Worm (Caenorhabditis elegans) whole organism, L1 larva: ENCODE data around the gene T06E4.7.

Source experiments
- C04F5.9 ChIP-seq: sonication (generic microtip); optimal IDR thresholded peaks from 2 replicates; lab custom pipeline; 2016; ENCODE audit warnings: missing genetic modification characterization, missing compliant biosample characterization
- C34B4.2 ChIP-seq: sonication (generic microtip); optimal IDR thresholded peaks from 2 replicates; lab custom pipeline; 2017; ENCODE audit warnings: mild to moderate bottlenecking, missing genetic modification characterization, missing compliant biosample characterization
- Y116A8C.19 ChIP-seq: sonication (generic microtip); optimal IDR thresholded peaks from 2 replicates; lab custom pipeline; 2016; ENCODE audit warnings: missing compliant biosample characterization, missing genetic modification characterization, borderline replicate concordance
- aly-2 ChIP-seq: fragments of 150-350 bp; optimal IDR thresholded peaks from 2 replicates; lab custom pipeline; 2014; ENCODE audit warnings: missing biosample characterization, missing genetic modification characterization
- blmp-1 ChIP-seq: fragments of 150-350 bp; optimal IDR thresholded peaks from 2 replicates; lab custom pipeline; 2014; ENCODE audit warnings: missing biosample characterization, missing genetic modification characterization
- ceh-63 ChIP-seq: fragments of 200-800 bp; sonication (Bioruptor generic); optimal IDR thresholded peaks from 2 replicates; lab custom pipeline; 2018; ENCODE audit warnings: mild to moderate bottlenecking, missing genetic modification characterization, missing compliant biosample characterization
- ces-1 ChIP-seq: fragments of 150-350 bp; optimal IDR thresholded peaks from 2 replicates; lab custom pipeline; 2014; ENCODE audit warnings: missing biosample characterization, missing genetic modification reagents, missing genetic modification characterization
- efl-3 ChIP-seq: fragments of 200-800 bp; sonication (Bioruptor generic); optimal IDR thresholded peaks from 2 replicates; lab custom pipeline; 2018; ENCODE audit warnings: mild to moderate bottlenecking, missing genetic modification characterization, missing compliant biosample characterization
- elt-2 ChIP-seq: sonication (generic microtip); optimal IDR thresholded peaks from 2 replicates; lab custom pipeline; 2016; ENCODE audit warnings: missing genetic modification characterization, mild to moderate bottlenecking, inconsistent platforms, missing compliant biosample characterization, missing genetic modification reagents
- elt-3 ChIP-seq, 6 experiments: fragments of 150-350 bp in 1 of 6; sonication (generic microtip); optimal IDR thresholded peaks; 2 replicates each; lab custom pipeline; 2017 to 2018; ENCODE audit warnings: missing biosample characterization in 6 of 6, missing genetic modification characterization in 6 of 6, inconsistent platforms in 1 of 6
- fkh-4 ChIP-seq: sonication (generic microtip); optimal IDR thresholded peaks from 2 replicates; lab custom pipeline; 2016; ENCODE audit warnings: missing compliant biosample characterization, missing genetic modification characterization, borderline replicate concordance
- hlh-17 ChIP-seq: fragments of 200-800 bp; sonication (Bioruptor generic); optimal IDR thresholded peaks from 2 replicates; lab custom pipeline; 2018; ENCODE audit warnings: missing genetic modification characterization, mild to moderate bottlenecking, missing compliant biosample characterization, moderate library complexity, borderline replicate concordance
- hlh-4 ChIP-seq: sonication (generic microtip); optimal IDR thresholded peaks from 2 replicates; lab custom pipeline; 2016; ENCODE audit warnings: mild to moderate bottlenecking, missing genetic modification characterization, missing compliant biosample characterization
- lin-13 ChIP-seq: fragments of 150-350 bp; optimal IDR thresholded peaks from 2 replicates; lab custom pipeline; 2014; ENCODE audit warnings: missing biosample characterization, missing genetic modification reagents, missing genetic modification characterization
- lin-14 ChIP-seq: fragments of 200-800 bp; sonication (Bioruptor generic); optimal IDR thresholded peaks from 2 replicates; lab custom pipeline; 2018; ENCODE audit warnings: mild to moderate bottlenecking, missing genetic modification characterization, moderate library complexity, missing compliant biosample characterization
- lin-15B ChIP-seq: fragments of 150-350 bp; sonication (generic microtip); optimal IDR thresholded peaks from 3 replicates; lab custom pipeline; 2014; ENCODE audit warnings: missing biosample characterization, missing genetic modification characterization
- lir-3 ChIP-seq: sonication (generic microtip); optimal IDR thresholded peaks from 2 replicates; lab custom pipeline; 2016; ENCODE audit warnings: mild to moderate bottlenecking, missing genetic modification characterization, moderate library complexity, missing compliant biosample characterization; ENCODE audit not compliant: poor library complexity
- lsy-2 ChIP-seq, 2 experiments: fragments of 150-350 bp; optimal IDR thresholded peaks; 2 replicates each; lab custom pipeline; 2014; ENCODE audit warnings: missing biosample characterization in 2 of 2, missing genetic modification characterization in 2 of 2
- mep-1 ChIP-seq: fragments of 150-350 bp; optimal IDR thresholded peaks from 2 replicates; lab custom pipeline; 2014; ENCODE audit warnings: missing biosample characterization, missing genetic modification characterization
- nhr-11 ChIP-seq: fragments of 150-350 bp; optimal IDR thresholded peaks from 2 replicates; lab custom pipeline; 2014; ENCODE audit warnings: missing biosample characterization, missing genetic modification characterization
- nhr-20 ChIP-seq: sonication (generic microtip); optimal IDR thresholded peaks from 2 replicates; lab custom pipeline; 2016; ENCODE audit warnings: mild to moderate bottlenecking, missing genetic modification characterization, missing compliant biosample characterization
- nhr-47 ChIP-seq: sonication (generic microtip); optimal IDR thresholded peaks from 2 replicates; lab custom pipeline; 2016; ENCODE audit warnings: mild to moderate bottlenecking, missing genetic modification characterization, moderate library complexity, missing compliant biosample characterization
- nhr-71 ChIP-seq: sonication (generic microtip); optimal IDR thresholded peaks from 2 replicates; lab custom pipeline; 2016; ENCODE audit warnings: mild to moderate bottlenecking, missing genetic modification characterization, moderate library complexity, missing compliant biosample characterization
- nhr-76 ChIP-seq: sonication (generic microtip); optimal IDR thresholded peaks from 2 replicates; lab custom pipeline; 2017; ENCODE audit warnings: missing biosample characterization, missing genetic modification characterization
- nhr-85 ChIP-seq: sonication (generic microtip); peaks from one replicate; lab custom pipeline; 2016; ENCODE audit warnings: missing genetic modification characterization, inconsistent platforms, missing compliant biosample characterization
- pax-3 ChIP-seq: fragments of 200-800 bp; sonication (Bioruptor generic); optimal IDR thresholded peaks from 2 replicates; lab custom pipeline; 2018; ENCODE audit warnings: mild to moderate bottlenecking, missing genetic modification characterization, moderate library complexity, missing compliant biosample characterization
- skn-1 ChIP-seq: fragments of 150-350 bp; optimal IDR thresholded peaks from 2 replicates; lab custom pipeline; 2014; ENCODE audit warnings: missing biosample characterization, missing genetic modification characterization
- snpc-4 ChIP-seq: fragments of 150-350 bp; optimal IDR thresholded peaks from 2 replicates; lab custom pipeline; 2014; ENCODE audit warnings: missing biosample characterization, missing genetic modification characterization
- snu-23 ChIP-seq: sonication (generic microtip); optimal IDR thresholded peaks from 2 replicates; lab custom pipeline; 2016; ENCODE audit warnings: missing genetic modification characterization, missing compliant biosample characterization
- tbx-2 ChIP-seq: sonication (generic microtip); optimal IDR thresholded peaks from 2 replicates; lab custom pipeline; 2016; ENCODE audit warnings: missing genetic modification characterization, missing compliant biosample characterization
- tlp-1 ChIP-seq: fragments of 150-350 bp; optimal IDR thresholded peaks from 2 replicates; lab custom pipeline; 2014; ENCODE audit warnings: missing biosample characterization, missing genetic modification characterization
- unc-30 ChIP-seq: sonication (generic microtip); optimal IDR thresholded peaks from 2 replicates; lab custom pipeline; 2017; ENCODE audit warnings: missing biosample characterization, missing genetic modification characterization
- unc-62 ChIP-seq: fragments of 150-350 bp; optimal IDR thresholded peaks from 2 replicates; lab custom pipeline; 2014; ENCODE audit warnings: missing biosample characterization, missing genetic modification reagents, missing genetic modification characterization
- unc-98 ChIP-seq: fragments of 200-800 bp; sonication (Bioruptor generic); IDR thresholded peaks from 2 replicates; pipeline ENCODE4 v1.3.6; 2022; ENCODE audit warnings: missing genetic modification characterization, missing compliant biosample characterization
- zag-1 ChIP-seq: fragments of 150-350 bp; optimal IDR thresholded peaks from 2 replicates; lab custom pipeline; 2014; ENCODE audit warnings: missing biosample characterization, missing genetic modification characterization
- zip-4 ChIP-seq: fragments of 200-800 bp; sonication (Bioruptor generic); optimal IDR thresholded peaks from 2 replicates; lab custom pipeline; 2018; ENCODE audit warnings: mild to moderate bottlenecking, missing genetic modification characterization, moderate library complexity, missing compliant biosample characterization

Gene T06E4.7

DNA sequence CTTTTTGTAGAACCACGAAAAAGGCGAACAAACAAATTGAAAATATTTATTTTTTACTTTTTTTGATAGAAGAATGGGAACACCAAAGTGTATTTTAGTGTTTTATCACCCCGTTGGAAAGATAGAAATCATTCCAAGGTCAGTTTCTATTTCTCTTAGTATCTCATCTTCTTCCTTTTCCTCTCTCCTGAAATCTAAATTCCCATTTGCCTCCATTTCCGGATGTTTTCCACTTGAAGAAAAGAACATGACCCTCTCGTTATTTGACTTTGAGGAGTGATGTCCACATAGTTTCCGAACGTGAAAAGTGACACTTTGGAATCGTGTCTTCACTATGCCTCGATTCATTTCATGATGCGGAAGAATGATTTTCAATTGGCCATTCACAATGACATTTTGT lies 38.6 kb upstream of the T06E4.7 start (continued):
- TF ChIP-seq lir-3: no peak
- no peak for TF ChIP-seq tbx-2
- TF ChIP-seq blmp-1 (tag; lab: Kevin White, UChicago): peak; percentile 77
- no peak for TF ChIP-seq Y116A8C.19 (tag; lab: Kevin White, UChicago)
- no peak for TF ChIP-seq zip-4 (GFP tag; lab: Kevin White, UChicago)
- TF ChIP-seq nhr-20 (tag; lab: Kevin White, UChicago): no peak
- TF ChIP-seq C04F5.9 (tag; lab: Kevin White, UChicago): no peak
- no peak for TF ChIP-seq C34B4.2 (tag; lab: Kevin White, UChicago)
- no peak for TF ChIP-seq nhr-47 (tag; lab: Kevin White, UChicago)
- no peak for TF ChIP-seq skn-1
- TF ChIP-seq unc-98 (GFP tag; lab: Robert Waterston, UW): no peak
- TF ChIP-seq elt-3 (tag; optimal IDR thresholded peaks at IDR 0.05; lab: Kevin White, UChicago): peak in 1 of 6 experiments; percentile 26

DNA sequence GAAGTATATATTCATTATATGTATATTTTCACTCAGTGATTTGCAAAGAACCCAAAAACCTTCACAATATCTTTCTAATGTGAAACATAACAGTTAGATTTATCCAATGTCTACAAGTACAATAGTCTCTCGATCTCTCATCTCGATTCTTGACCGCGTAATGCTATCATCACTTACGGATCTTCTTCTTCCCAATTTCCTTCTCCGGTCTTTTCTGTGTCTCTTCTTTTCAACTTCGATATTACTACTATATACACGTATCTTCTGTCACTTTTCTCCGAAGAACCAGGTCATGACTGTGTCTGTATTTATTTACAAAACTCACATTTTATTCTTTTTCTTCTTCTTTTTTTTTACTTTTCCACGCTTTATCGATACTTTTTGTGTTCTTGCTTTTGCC lies 37.6 kb upstream of the T06E4.7 start:
- TF ChIP-seq mep-1 (tag; lab: Kevin White, UChicago) (peak; percentile 16), lin-14 (peak; percentile 57), nhr-85 (tag; lab: Kevin White, UChicago) (peak; percentile 68), blmp-1 (tag; lab: Kevin White, UChicago) (peak; percentile 68), nhr-71 (tag; lab: Kevin White, UChicago) (peak; percentile 5), zag-1 (tag; lab: Kevin White, UChicago) (no peak), ces-1 (GFP tag; lab: Kevin White, UChicago) (no peak), nhr-20 (tag; lab: Kevin White, UChicago) (peak; percentile 22), snu-23 (GFP tag; lab: Kevin White, UChicago) (peak; percentile 34), elt-3 (tag; optimal IDR thresholded peaks at IDR 0.05; lab: Kevin White, UChicago) (peak in 2 of 6 experiments; percentile 40 to 41)
- TF ChIP-seq, all 84 proteins: peak for 8

DNA sequence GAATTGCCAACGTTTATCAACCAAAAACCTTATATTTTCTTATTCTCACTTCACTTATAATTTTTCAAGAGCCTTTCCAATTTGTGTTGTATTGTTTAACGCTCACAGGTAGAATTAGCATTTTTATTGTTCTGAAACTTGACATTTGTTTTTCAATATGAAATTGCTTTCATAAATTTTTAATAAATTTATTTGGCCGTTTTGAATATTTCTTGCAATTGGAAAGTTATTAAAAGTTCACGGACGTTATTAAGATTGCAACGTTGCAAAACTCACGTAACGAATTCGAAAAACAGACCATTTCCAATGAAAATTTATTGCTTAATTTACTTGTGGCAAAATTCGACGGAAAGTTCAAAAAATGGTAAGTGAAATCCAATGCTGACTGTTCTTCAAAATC lies 35.9 kb upstream of the T06E4.7 start, which contains the start of gene K09G1.2:
Gene K09G1.2 (plus strand): TSS at position 301 of the 400 bp plus-strand sequence.
- TF ChIP-seq pax-3 (no peak), ceh-63 (no peak), nhr-47 (tag; lab: Kevin White, UChicago) (no peak), snpc-4 (no peak), aly-2 (tag; lab: Kevin White, UChicago) (no peak), efl-3 (GFP tag; lab: Kevin White, UChicago) (no peak), C34B4.2 (tag; lab: Kevin White, UChicago) (no peak), unc-30 (tag; lab: Kevin White, UChicago) (no peak), lir-3 (no peak), lin-15B (tag; lab: Kevin White, UChicago) (no peak), unc-62 (GFP tag; lab: Kevin White, UChicago) (no peak), mep-1 (tag; lab: Kevin White, UChicago) (no peak), hlh-4 (tag; lab: Kevin White, UChicago) (no peak)

DNA sequence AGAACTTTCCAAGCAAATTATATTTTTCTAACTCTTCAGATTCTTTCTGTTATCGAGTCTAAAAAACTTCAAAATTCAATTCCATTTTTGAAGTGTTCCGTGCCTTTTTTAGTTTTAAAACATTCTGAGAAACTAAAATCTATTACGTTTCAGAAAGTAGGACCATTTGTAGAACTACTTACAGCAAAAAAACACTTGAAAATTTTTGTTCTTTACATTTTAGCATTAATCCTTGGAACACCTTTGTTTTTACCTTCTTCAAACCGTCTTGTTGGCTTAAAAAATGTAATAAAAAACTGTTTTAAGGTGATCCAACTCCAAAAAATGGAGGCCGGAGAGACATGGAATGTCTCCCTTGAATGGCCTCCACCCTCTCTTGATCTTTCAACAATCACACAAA lies 17.9 kb upstream of the T06E4.7 start, which contains the start of gene dop-2:
Gene dop-2 (plus strand): TSS at position 301 of the 400 bp plus-strand sequence.
- no peak for TF ChIP-seq snu-23 (GFP tag; lab: Kevin White, UChicago)
- no peak for TF ChIP-seq hlh-17 (GFP tag; lab: Kevin White, UChicago)
- no peak for TF ChIP-seq lsy-2 (tag; optimal IDR thresholded peaks at IDR 0.05; lab: Kevin White, UChicago)

DNA sequence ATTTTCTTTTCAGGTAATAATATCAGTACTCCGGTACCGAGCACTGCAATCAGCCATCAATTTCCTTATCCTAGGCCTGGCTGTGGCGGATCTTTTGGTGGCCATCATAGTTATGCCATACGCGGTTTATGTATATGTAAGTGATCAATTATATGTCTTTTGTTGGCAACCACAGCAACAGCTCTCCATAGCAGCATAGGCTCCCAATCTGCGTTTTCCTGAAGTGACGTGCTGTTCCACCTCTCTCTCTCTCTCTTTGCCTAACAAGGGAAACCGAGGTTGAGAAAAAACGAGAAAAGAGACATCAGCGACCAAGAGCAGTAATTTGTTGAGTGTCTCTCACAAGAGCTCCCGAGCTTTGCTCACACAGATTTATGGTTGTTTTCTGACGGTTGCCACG lies 17.0 kb upstream of the T06E4.7 start:
- TF ChIP-seq nhr-11 (tag; lab: Kevin White, UChicago): no peak
- TF ChIP-seq fkh-4: no peak
- no peak for TF ChIP-seq elt-2 (tag; lab: Kevin White, UChicago)
- no peak for TF ChIP-seq tlp-1 (tag; lab: Kevin White, UChicago)
- no peak for TF ChIP-seq lin-13
- TF ChIP-seq nhr-76 (tag; lab: Kevin White, UChicago): no peak
